Worm (Caenorhabditis elegans): ENCODE measurements around the gene C39H7.4.

Gene C39H7.4

DNA sequence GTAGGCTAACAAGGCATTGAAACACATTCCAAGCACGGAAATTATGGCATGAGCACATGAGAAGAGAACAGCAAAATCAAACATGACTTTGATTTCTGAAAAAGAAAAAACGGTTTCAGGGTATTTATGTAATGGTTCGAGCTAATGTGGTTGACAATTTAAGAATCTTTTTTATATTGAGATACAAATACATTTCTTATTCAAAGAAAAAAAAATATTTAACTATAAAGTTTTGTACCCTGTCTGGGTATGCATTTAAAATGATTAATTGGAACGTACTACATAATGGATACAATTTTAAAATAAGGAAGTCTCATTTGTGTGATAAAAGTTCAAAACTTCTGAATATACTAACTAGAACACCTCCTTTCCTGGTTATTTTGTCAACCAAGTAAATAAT lies 15.7 kb upstream of the C39H7.4 start, which contains the start of gene srd-12:
srd-12 (minus strand) TSS at position 101 of the 400 bp plus-strand sequence.
- TF ChIP-seq C08G9.2 (tag; optimal IDR thresholded peaks at IDR 0.05) (no peak), syd-9 (tag; optimal IDR thresholded peaks at IDR 0.05) (no peak), ets-4 (tag; optimal IDR thresholded peaks at IDR 0.05) (no peak), ahr-1 (tag; optimal IDR thresholded peaks at IDR 0.05) (no peak), odd-2 (tag; optimal IDR thresholded peaks at IDR 0.05) (no peak)

DNA sequence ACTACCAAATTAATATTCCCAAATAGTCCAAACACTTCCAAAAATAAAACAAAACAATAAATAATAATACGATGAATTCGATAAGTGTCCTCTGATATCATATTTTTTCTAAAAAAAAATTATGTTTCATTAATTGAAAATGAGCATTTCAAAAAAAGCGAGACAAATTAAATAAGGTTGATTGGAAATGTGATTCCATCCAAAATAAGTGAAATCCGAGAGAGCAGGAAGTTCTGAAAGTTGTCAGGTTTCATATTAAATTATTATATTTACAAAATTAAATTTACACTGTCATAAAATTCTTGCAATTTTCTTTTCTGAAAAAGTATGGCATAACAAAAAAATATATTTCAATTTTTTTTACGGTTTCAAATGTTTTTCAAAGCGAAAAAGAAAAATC lies 12.6 kb upstream of the C39H7.4 start, which contains the start of gene srsx-14:
srsx-14 (minus strand) TSS at position 101 of the 400 bp plus-strand sequence.
- TF ChIP-seq pag-3 (tag; optimal IDR thresholded peaks at IDR 0.05; ENCODE audit: borderline replicate concordance) (no peak), elt-4 (tag; optimal IDR thresholded peaks at IDR 0.05) (no peak), C08G9.2 (tag; optimal IDR thresholded peaks at IDR 0.05) (no peak), elt-2 (tag; optimal IDR thresholded peaks at IDR 0.05) (no peak), ceh-34 (tag; optimal IDR thresholded peaks at IDR 0.05) (no peak), tbx-7 (tag; optimal IDR thresholded peaks at IDR 0.05) (no peak), dmd-4 (tag; optimal IDR thresholded peaks at IDR 0.05; ENCODE audit: borderline replicate concordance) (no peak), eyg-1 (tag; optimal IDR thresholded peaks at IDR 0.05) (no peak), mec-3 (tag; optimal IDR thresholded peaks at IDR 0.05; ENCODE audit: borderline replicate concordance) (no peak), hlh-8 (tag; optimal IDR thresholded peaks at IDR 0.05) (no peak), tbx-2 (tag; optimal IDR thresholded peaks at IDR 0.05) (no peak), nfya-1 (tag; optimal IDR thresholded peaks at IDR 0.05) (no peak), F13H6.1 (tag; optimal IDR thresholded peaks at IDR 0.05) (no peak), hlh-30 (tag; optimal IDR thresholded peaks at IDR 0.05; ENCODE audit: insufficient read depth) (no peak), ttx-3 (tag; optimal IDR thresholded peaks at IDR 0.05) (no peak), ceh-48 (tag; optimal IDR thresholded peaks at IDR 0.05) (no peak), ceh-6 (GFP tag; optimal IDR thresholded peaks at IDR 0.05) (no peak), pat-9 (tag; optimal IDR thresholded peaks at IDR 0.05) (no peak), zip-5 (tag; optimal IDR thresholded peaks at IDR 0.05) (no peak)

DNA sequence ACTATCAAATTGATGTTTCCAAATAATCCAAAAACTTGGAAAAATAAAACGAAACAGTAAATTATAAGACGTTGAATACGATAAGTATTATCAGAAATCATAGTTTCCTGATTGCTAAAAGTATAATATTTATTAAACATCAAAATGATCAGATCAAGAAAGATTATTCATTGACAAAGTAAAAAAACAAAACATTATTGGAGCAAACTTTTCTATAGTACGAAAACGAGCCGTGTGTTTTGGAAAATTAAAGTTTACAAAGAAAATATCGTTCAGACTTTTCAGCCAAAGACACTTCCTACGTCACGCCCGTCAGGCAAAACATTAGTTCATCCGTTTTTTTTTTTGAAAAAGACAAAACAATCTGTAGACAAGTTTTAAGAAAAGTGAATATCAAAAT lies 9.3 kb upstream of the C39H7.4 start, which contains the start of gene srsx-15:
srsx-15 (minus strand) TSS at position 101 of the 400 bp plus-strand sequence.
- TF ChIP-seq hlh-6 (tag; optimal IDR thresholded peaks at IDR 0.05) = no peak
- TF ChIP-seq ref-2 (tag; optimal IDR thresholded peaks at IDR 0.05) = no peak
- TF ChIP-seq madf-2 (tag; optimal IDR thresholded peaks at IDR 0.05) = no peak
- no peak for TF ChIP-seq pqm-1 (tag; optimal IDR thresholded peaks at IDR 0.05)
- TF ChIP-seq unc-55 (GFP tag; optimal IDR thresholded peaks at IDR 0.05) = no peak
- TF ChIP-seq nhr-11 (tag; optimal IDR thresholded peaks at IDR 0.05) = no peak
- TF ChIP-seq sdc-2 (tag; optimal IDR thresholded peaks at IDR 0.05) = no peak
- no peak for TF ChIP-seq mec-3 (tag; optimal IDR thresholded peaks at IDR 0.05; ENCODE audit: borderline replicate concordance)
- no peak for TF ChIP-seq pag-3 (tag; optimal IDR thresholded peaks at IDR 0.05; ENCODE audit: borderline replicate concordance)
- TF ChIP-seq che-1 (tag; optimal IDR thresholded peaks at IDR 0.05) = no peak
- no peak for TF ChIP-seq ceh-45 (GFP tag; IDR thresholded peaks at IDR 0.05)
- no peak for TF ChIP-seq odd-2 (tag; optimal IDR thresholded peaks at IDR 0.05)
- TF ChIP-seq lin-11 (tag; optimal IDR thresholded peaks at IDR 0.05) = no peak
- no peak for TF ChIP-seq Y22D7AL.16 (tag; optimal IDR thresholded peaks at IDR 0.05)
- no peak for TF ChIP-seq ets-4 (tag; optimal IDR thresholded peaks at IDR 0.05)
- no peak for TF ChIP-seq gmeb-2 (tag; optimal IDR thresholded peaks at IDR 0.05)
- TF ChIP-seq lim-6 (tag; optimal IDR thresholded peaks at IDR 0.05) = no peak
- TF ChIP-seq ceh-34 (tag; optimal IDR thresholded peaks at IDR 0.05) = no peak

DNA sequence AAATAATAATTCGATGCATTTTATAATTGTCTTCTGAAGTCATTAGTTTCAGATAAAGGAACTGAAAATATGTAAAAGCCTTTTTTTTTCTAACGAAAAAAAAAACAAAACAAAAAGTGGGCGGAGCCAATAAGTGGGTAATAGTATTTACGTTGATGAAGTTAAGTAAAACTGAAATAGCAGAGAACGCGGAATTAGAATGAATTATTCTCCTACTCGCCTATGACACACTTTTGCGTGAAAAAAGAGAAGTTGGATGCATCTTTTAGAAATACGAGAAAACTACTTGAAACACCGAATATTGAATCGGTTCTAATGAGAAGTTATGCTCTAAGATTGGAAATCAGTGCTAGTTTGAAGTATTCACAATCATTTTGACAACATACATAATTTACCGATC lies 5.2 kb upstream of the C39H7.4 start, which contains the start of gene srsx-16:
srsx-16 (minus strand) TSS at position 101 of the 400 bp plus-strand sequence.
- no peak for TF ChIP-seq ttx-3 (tag; optimal IDR thresholded peaks at IDR 0.05)
- TF ChIP-seq C38D4.7 (GFP tag; optimal IDR thresholded peaks at IDR 0.05) = no peak
- no peak for TF ChIP-seq syd-9 (tag; optimal IDR thresholded peaks at IDR 0.05)
- no peak for TF ChIP-seq unc-3 (GFP tag; conservative IDR thresholded peaks at IDR 0.05)
- no peak for TF ChIP-seq unc-3 (tag; optimal IDR thresholded peaks at IDR 0.05)
- no peak for TF ChIP-seq hlh-13 (GFP tag; optimal IDR thresholded peaks at IDR 0.05)
- no peak for TF ChIP-seq elt-2 (tag; optimal IDR thresholded peaks at IDR 0.05)
- no peak for TF ChIP-seq fax-1 (tag; optimal IDR thresholded peaks at IDR 0.05)
- TF ChIP-seq ama-1 (optimal IDR thresholded peaks at IDR 0.05) = no peak
- TF ChIP-seq che-1 (tag; optimal IDR thresholded peaks at IDR 0.05) = no peak
- no peak for TF ChIP-seq eyg-1 (tag; optimal IDR thresholded peaks at IDR 0.05)
- no peak for TF ChIP-seq unc-86 (tag; optimal IDR thresholded peaks at IDR 0.05)
- no peak for TF ChIP-seq npax-4 (tag; optimal IDR thresholded peaks at IDR 0.05)
- no peak for TF ChIP-seq ets-4 (tag; optimal IDR thresholded peaks at IDR 0.05)
